Fruit fly (Drosophila melanogaster): ENCODE data around the gene bmm.

DNA sequence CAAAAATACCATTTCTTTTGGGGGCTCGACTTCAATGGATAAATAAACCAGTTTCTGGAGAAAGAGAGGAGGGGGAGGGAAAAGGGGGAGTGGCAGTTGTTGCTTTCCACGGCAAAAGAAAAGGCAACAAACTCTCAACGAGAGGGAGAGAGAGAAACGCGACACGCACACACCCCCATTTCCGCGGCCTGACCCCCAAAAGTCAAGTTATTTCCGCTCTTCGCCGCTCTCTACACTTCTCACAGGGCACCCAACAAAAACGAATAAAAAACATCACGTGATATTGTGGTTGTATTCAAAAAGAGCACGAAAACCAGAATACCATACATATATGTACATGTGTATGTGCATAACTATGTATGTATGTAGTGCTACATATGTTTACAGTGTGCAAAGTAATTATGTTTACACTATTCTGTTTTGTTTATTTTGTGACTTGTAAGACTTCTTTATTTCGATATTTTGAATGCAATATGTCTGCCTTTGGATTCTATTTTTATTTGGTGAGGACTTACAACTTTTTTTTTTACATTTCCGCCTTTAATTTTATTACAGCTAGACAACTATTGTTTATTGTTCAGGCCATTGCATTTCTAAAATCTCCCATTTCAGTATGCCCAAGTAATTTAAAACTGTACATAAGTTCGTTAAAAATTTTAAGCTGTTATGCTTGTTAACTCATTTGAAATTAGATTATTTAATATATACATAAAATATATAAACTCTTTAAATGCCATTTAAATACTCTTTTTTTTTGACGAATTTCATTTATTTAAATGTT lies 4.9 kb downstream of the bmm start:
- TF ChIP-seq CG13204 (GFP tag; optimal IDR thresholded peaks at IDR 0.05) (peak; percentile 70), CG8301 (tag; optimal IDR thresholded peaks at IDR 0.05) (peak; percentile 21), CG32121 (GFP tag; IDR thresholded peaks at IDR 0.05) (no peak; the same call in none of the 2 replicates), CG12605 (GFP tag; IDR thresholded peaks at IDR 0.05) (peak; percentile 81)

Data from whole organism, pupa.